Fruit fly (Drosophila melanogaster) whole organism: ENCODE measurements around the gene NimC2.

Source experiments
- CG8478 ChIP-seq: fragments of >200 bp; optimal IDR thresholded peaks from 2 replicates; lab custom pipeline; 2018; ENCODE audit warnings: inconsistent platforms
- Dll ChIP-seq: fragments of >200 bp; optimal IDR thresholded peaks from 2 replicates; lab custom pipeline; 2017
- EcR ChIP-seq, 2 experiments: fragments of >200 bp; optimal IDR thresholded peaks; 2 replicates each; lab custom pipeline; 2017; ENCODE audit warnings: missing biosample characterization in 2 of 2, missing genetic modification characterization in 2 of 2, missing genetic modification reagents in 2 of 2
- pan ChIP-seq: fragments of >200 bp; optimal IDR thresholded peaks from 2 replicates; lab custom pipeline; 2017
- psq ChIP-seq: fragments of >200 bp; optimal IDR thresholded peaks from 2 replicates; lab custom pipeline; 2017
- usp ChIP-seq: fragments of >200 bp; optimal IDR thresholded peaks from 2 replicates; lab custom pipeline; 2017; ENCODE audit warnings: missing biosample characterization, missing genetic modification characterization, mixed read lengths

DNA sequence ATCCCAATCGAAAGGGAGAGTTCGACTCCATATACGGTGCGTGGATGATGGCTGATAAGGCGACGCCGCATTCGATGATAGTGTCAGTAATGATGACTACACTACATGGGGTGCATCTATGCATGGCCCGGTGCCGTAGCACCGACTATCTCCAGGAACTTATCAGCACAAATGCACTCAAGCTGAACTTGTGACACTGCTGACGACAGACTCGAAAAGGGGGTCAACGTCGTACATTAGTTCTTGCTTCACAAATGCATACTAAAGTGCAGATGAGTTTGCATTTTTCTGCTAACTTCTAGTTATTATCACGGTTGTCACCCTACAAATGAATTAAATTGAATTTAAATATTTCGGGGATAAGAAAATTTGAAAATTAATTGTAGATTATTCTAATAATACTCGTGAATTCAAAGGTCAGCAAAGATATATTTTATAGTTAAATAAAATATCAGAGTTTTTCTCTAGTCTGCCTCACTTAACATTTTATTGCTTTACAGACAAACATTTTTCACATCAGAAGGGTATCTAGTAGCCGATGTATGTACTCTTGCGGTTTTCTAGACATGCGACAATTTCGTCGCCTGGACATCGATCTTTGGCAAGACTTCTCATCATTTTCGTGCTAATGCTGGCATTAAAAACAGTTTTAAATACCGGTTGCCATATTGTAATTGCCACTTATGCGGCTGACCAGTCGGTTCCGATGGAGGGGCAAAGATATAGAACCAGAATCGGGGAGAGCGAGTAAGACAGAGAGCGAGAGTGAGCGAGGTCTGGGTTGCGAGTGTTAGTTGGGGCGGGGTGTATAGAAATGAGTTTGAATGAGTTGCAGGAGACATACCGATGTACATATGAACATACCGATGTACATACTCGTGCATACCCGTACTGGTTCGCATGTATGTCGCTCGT is 43.5 kb downstream of the NimC2 start:
- TF ChIP-seq pan (lab: Kevin White, UChicago) (no peak), Dll (lab: Kevin White, UChicago) (no peak), CG8478 (lab: Kevin White, UChicago) (no peak), psq (lab: Kevin White, UChicago) (no peak), usp (GFP tag; lab: Kevin White, UChicago) (no peak), EcR (GFP tag; optimal IDR thresholded peaks at IDR 0.05; lab: Kevin White, UChicago) (no peak)
